Worm (Caenorhabditis elegans) whole organism, midembryonic: Measurements from ENCODE around the gene nhr-264.
"Not testable (repeated sequence)": the region's sequence is repeated elsewhere in the genome, so short reads cannot be mapped to it uniquely, and the experiment has no call there.

Source experiments
- T22C8.4 ChIP-seq: fragments of 200-800 bp; sonication (Bioruptor generic); IDR thresholded peaks from 2 replicates; pipeline ENCODE4 v1.3.6; 2022; ENCODE audit warnings: missing genetic modification characterization, missing compliant biosample characterization
- cog-1 ChIP-seq: sonication (generic microtip); optimal IDR thresholded peaks from 2 replicates; lab custom pipeline; 2016; ENCODE audit warnings: missing genetic modification characterization, missing compliant biosample characterization
- flt-1 ChIP-seq: fragments of 200-800 bp; sonication (Bioruptor generic); IDR thresholded peaks from 2 replicates; pipeline ENCODE4 v1.3.6; 2022; ENCODE audit warnings: missing genetic modification characterization, missing compliant biosample characterization
- klf-2 ChIP-seq: fragments of 200-800 bp; sonication (Bioruptor generic); conservative IDR thresholded peaks from 2 replicates; pipeline ENCODE4 v1.3.6; 2022; ENCODE audit warnings: missing genetic modification reagents, missing genetic modification characterization, missing compliant biosample characterization
- med-1 ChIP-seq: sonication (generic microtip); optimal IDR thresholded peaks from 2 replicates; lab custom pipeline; 2017; ENCODE audit warnings: missing genetic modification characterization, mild to moderate bottlenecking, missing compliant biosample characterization, antibody characterized with exemption, missing genetic modification reagents; ENCODE audit not compliant: insufficient read depth
- ref-1 ChIP-seq: fragments of 200-800 bp; sonication (Bioruptor generic); conservative IDR thresholded peaks from 2 replicates; pipeline ENCODE4 v1.3.6; 2022; ENCODE audit warnings: missing genetic modification reagents, missing genetic modification characterization, missing compliant biosample characterization
- tab-1 ChIP-seq: fragments of 200-800 bp; sonication (Bioruptor generic); IDR thresholded peaks from 2 replicates; pipeline ENCODE4 v1.3.6; 2022; ENCODE audit warnings: missing genetic modification characterization, missing compliant biosample characterization
- ztf-23 ChIP-seq: fragments of 200-800 bp; sonication (Bioruptor generic); IDR thresholded peaks from 2 replicates; pipeline ENCODE4 v1.3.6; 2022; ENCODE audit warnings: missing genetic modification reagents, missing genetic modification characterization, missing compliant biosample characterization
- ztf-29 ChIP-seq: fragments of 200-800 bp; sonication (Bioruptor generic); IDR thresholded peaks from 2 replicates; pipeline ENCODE4 v1.3.6; 2022; ENCODE audit warnings: missing genetic modification reagents, missing genetic modification characterization, missing compliant biosample characterization

nhr-264 gene

ce11 chrIV:9293825-9294224, at the start of gene nhr-264:
nhr-264 (minus strand) TSS chrIV:9293925.
- TF ChIP-seq ztf-23, klf-2, T22C8.4 (GFP tag; lab: Robert Waterston, UW): not testable (repeated sequence)

- TF ChIP-seq T22C8.4 (GFP tag; lab: Robert Waterston, UW) = no peak
- TF ChIP-seq tab-1 = no peak
These were observed 49.4 kb upstream of the nhr-264 start, which contains the start of gene pigc-1 for ce11 chrIV:9343102-9343599. pigc-1 (minus strand) TSS chrIV:9343152.

- no peak for TF ChIP-seq med-1 (GFP tag; lab: Kevin White, UChicago)
- TF ChIP-seq ztf-23 (GFP tag; lab: Robert Waterston, UW) = no peak
- TF ChIP-seq cog-1 (tag; lab: Kevin White, UChicago) = no peak
- no peak for TF ChIP-seq flt-1
- TF ChIP-seq tab-1 = no peak
- no peak for TF ChIP-seq T22C8.4 (GFP tag; lab: Robert Waterston, UW)
- TF ChIP-seq klf-2 (GFP tag; lab: Robert Waterston, UW) = no peak
- TF ChIP-seq ztf-29 (GFP tag; lab: Robert Waterston, UW) = no peak
- TF ChIP-seq ref-1 (GFP tag; lab: Robert Waterston, UW) = no peak
These were observed 47.9 kb upstream of the nhr-264 start, which contains the start of gene vps-26 for ce11 chrIV:9341591-9341990. vps-26 (minus strand) TSS chrIV:9341790.

ce11 chrIV:9339205-9339604, 45.5 kb upstream of the nhr-264 start, which contains the start of gene T20D3.6:
T20D3.6 (minus strand) TSS chrIV:9339305.
- no peak for TF ChIP-seq ztf-29 (GFP tag; lab: Robert Waterston, UW)
- TF ChIP-seq klf-2 (GFP tag; lab: Robert Waterston, UW) = no peak
- no peak for TF ChIP-seq med-1 (GFP tag; lab: Kevin White, UChicago)
- no peak for TF ChIP-seq ref-1 (GFP tag; lab: Robert Waterston, UW)
- no peak for TF ChIP-seq ztf-23 (GFP tag; lab: Robert Waterston, UW)
- no peak for TF ChIP-seq tab-1
- no peak for TF ChIP-seq T22C8.4 (GFP tag; lab: Robert Waterston, UW)
- no peak for TF ChIP-seq flt-1
- no peak for TF ChIP-seq cog-1 (tag; lab: Kevin White, UChicago)

ce11 chrIV:9336538-9337090, 42.9 kb upstream of the nhr-264 start, which contains the start of gene T20D3.5:
T20D3.5 (plus strand) TSS chrIV:9337040.
- TF ChIP-seq T22C8.4 (GFP tag; lab: Robert Waterston, UW) (no peak), tab-1 (no peak), med-1 (GFP tag; lab: Kevin White, UChicago) (no peak), ztf-23 (GFP tag; lab: Robert Waterston, UW) (no peak), flt-1 (no peak), klf-2 (GFP tag; lab: Robert Waterston, UW) (no peak), ztf-29 (GFP tag; lab: Robert Waterston, UW) (no peak)

ce11 chrIV:9335552-9336251, 42.0 kb upstream of the nhr-264 start, which contains the start of the genes coa-4 and T20D3.14:
coa-4 (minus strand) TSS chrIV:9335602.
T20D3.14 (minus strand) TSS chrIV:9335909.
- TF ChIP-seq T22C8.4 (GFP tag; lab: Robert Waterston, UW) (no peak), tab-1 (no peak), med-1 (GFP tag; lab: Kevin White, UChicago) (no peak), flt-1 (no peak), ref-1 (GFP tag; lab: Robert Waterston, UW) (no peak), cog-1 (tag; lab: Kevin White, UChicago) (no peak)

- TF ChIP-seq ztf-23 (GFP tag; lab: Robert Waterston, UW) (no peak), klf-2 (GFP tag; lab: Robert Waterston, UW) (no peak), med-1 (GFP tag; lab: Kevin White, UChicago) (no peak), ztf-29 (GFP tag; lab: Robert Waterston, UW) (no peak), cog-1 (tag; lab: Kevin White, UChicago) (no peak), ref-1 (GFP tag; lab: Robert Waterston, UW) (no peak), flt-1 (no peak), tab-1 (no peak), T22C8.4 (GFP tag; lab: Robert Waterston, UW) (no peak)
These were observed 39.3 kb upstream of the nhr-264 start for ce11 chrIV:9333007-9333406.

ce11 chrIV:9330755-9331154, 37.0 kb upstream of the nhr-264 start, which contains the start of gene nspg-7.1:
nspg-7.1 (minus strand) TSS chrIV:9330855.
- TF ChIP-seq ztf-23 (GFP tag; lab: Robert Waterston, UW) = no peak
- no peak for TF ChIP-seq klf-2 (GFP tag; lab: Robert Waterston, UW)
- no peak for TF ChIP-seq ref-1 (GFP tag; lab: Robert Waterston, UW)
- TF ChIP-seq T22C8.4 (GFP tag; lab: Robert Waterston, UW) = no peak
- TF ChIP-seq tab-1 = no peak
- TF ChIP-seq ztf-29 (GFP tag; lab: Robert Waterston, UW) = no peak
- TF ChIP-seq med-1 (GFP tag; lab: Kevin White, UChicago) = no peak
- TF ChIP-seq cog-1 (tag; lab: Kevin White, UChicago) = no peak
- no peak for TF ChIP-seq flt-1

- TF ChIP-seq tab-1 (no peak), cog-1 (tag; lab: Kevin White, UChicago) (no peak), T22C8.4 (GFP tag; lab: Robert Waterston, UW) (no peak), ref-1 (GFP tag; lab: Robert Waterston, UW) (no peak), ztf-29 (GFP tag; lab: Robert Waterston, UW) (no peak), ztf-23 (GFP tag; lab: Robert Waterston, UW) (no peak), flt-1 (no peak), klf-2 (GFP tag; lab: Robert Waterston, UW) (no peak), med-1 (GFP tag; lab: Kevin White, UChicago) (no peak)
These were observed 34.0 kb upstream of the nhr-264 start, which contains the start of gene clec-183 for ce11 chrIV:9327706-9328105. clec-183 (plus strand) TSS chrIV:9328006.
